Worm (Caenorhabditis elegans) whole organism, mixed stage, embryonic: ENCODE results near the gene hpo-38.

Experiments used
- ceh-39 ChIP-seq: fragments of 150-350 bp; optimal IDR thresholded peaks from 2 replicates; lab custom pipeline; 2014; ENCODE audit warnings: missing biosample characterization, missing genetic modification characterization
- ceh-43 ChIP-seq: fragments of 200-800 bp; sonication (Bioruptor generic); optimal IDR thresholded peaks from 2 replicates; lab custom pipeline; 2018; ENCODE audit warnings: mild to moderate bottlenecking, missing genetic modification characterization, moderate library complexity, missing compliant biosample characterization
- ceh-83 ChIP-seq: fragments of 200-800 bp; sonication (Bioruptor generic); optimal IDR thresholded peaks from 2 replicates; lab custom pipeline; 2018; ENCODE audit warnings: mild to moderate bottlenecking, missing genetic modification characterization, missing compliant biosample characterization
- ces-1 ChIP-seq: fragments of 150-350 bp; optimal IDR thresholded peaks from 2 replicates; lab custom pipeline; 2014; ENCODE audit warnings: missing biosample characterization, missing genetic modification reagents, missing genetic modification characterization
- cnd-1 ChIP-seq: fragments of 200-800 bp; sonication (Bioruptor generic); optimal IDR thresholded peaks from 2 replicates; lab custom pipeline; 2018; ENCODE audit warnings: mild to moderate bottlenecking, missing genetic modification characterization, missing compliant biosample characterization
- drap-1 ChIP-seq: fragments of 200-800 bp; sonication (Bioruptor generic); optimal IDR thresholded peaks from 3 replicates; lab custom pipeline; 2018; ENCODE audit warnings: mild to moderate bottlenecking, missing genetic modification characterization, missing compliant biosample characterization
- flh-1 ChIP-seq: fragments of 200-800 bp; sonication (Bioruptor generic); optimal IDR thresholded peaks from 2 replicates; lab custom pipeline; 2018; ENCODE audit warnings: mild to moderate bottlenecking, missing genetic modification characterization, moderate library complexity, missing compliant biosample characterization
- ham-2 ChIP-seq: fragments of 200-800 bp; sonication (Bioruptor generic); optimal IDR thresholded peaks from 2 replicates; lab custom pipeline; 2018; ENCODE audit warnings: mild to moderate bottlenecking, missing genetic modification characterization, missing compliant biosample characterization
- hlh-1 ChIP-seq: fragments of 150-350 bp; optimal IDR thresholded peaks from 2 replicates; lab custom pipeline; 2014; ENCODE audit warnings: missing biosample characterization, missing genetic modification reagents, missing genetic modification characterization
- mab-5 ChIP-seq: fragments of 150-350 bp; optimal IDR thresholded peaks from 2 replicates; lab custom pipeline; 2014; ENCODE audit warnings: missing biosample characterization, missing genetic modification characterization
- mep-1 ChIP-seq: fragments of 150-350 bp; optimal IDR thresholded peaks from 2 replicates; lab custom pipeline; 2017; ENCODE audit warnings: missing biosample characterization, missing genetic modification reagents, missing genetic modification characterization, inconsistent platforms
- mls-2 ChIP-seq: sonication (generic microtip); optimal IDR thresholded peaks from 2 replicates; lab custom pipeline; 2016; ENCODE audit warnings: mild to moderate bottlenecking, missing genetic modification characterization, moderate library complexity, missing compliant biosample characterization
- nhr-12 ChIP-seq: fragments of 150-350 bp; optimal IDR thresholded peaks from 2 replicates; lab custom pipeline; 2014; ENCODE audit warnings: missing biosample characterization, missing genetic modification characterization
- nhr-2 ChIP-seq: fragments of 150-350 bp; optimal IDR thresholded peaks from 2 replicates; lab custom pipeline; 2014; ENCODE audit warnings: missing biosample characterization, missing genetic modification characterization
- nhr-237 ChIP-seq: fragments of 150-350 bp; optimal IDR thresholded peaks from 2 replicates; lab custom pipeline; 2014; ENCODE audit warnings: missing biosample characterization, missing genetic modification characterization
- nhr-76 ChIP-seq: sonication (generic microtip); optimal IDR thresholded peaks from 2 replicates; lab custom pipeline; 2017; ENCODE audit warnings: missing biosample characterization, missing genetic modification characterization
- sem-2 ChIP-seq: fragments of 200-800 bp; sonication (Bioruptor generic); optimal IDR thresholded peaks from 2 replicates; lab custom pipeline; 2018; ENCODE audit warnings: mild to moderate bottlenecking, missing genetic modification characterization, missing compliant biosample characterization
- sptf-1 ChIP-seq: sonication (generic microtip); optimal IDR thresholded peaks from 2 replicates; lab custom pipeline; 2017; ENCODE audit warnings: mild to moderate bottlenecking, missing genetic modification characterization, moderate library complexity, missing compliant biosample characterization
- tbx-8 ChIP-seq: fragments of 200-800 bp; sonication (Bioruptor generic); optimal IDR thresholded peaks from 2 replicates; lab custom pipeline; 2018; ENCODE audit warnings: mild to moderate bottlenecking, missing genetic modification characterization, moderate library complexity, missing compliant biosample characterization
- unc-120 ChIP-seq: sonication (generic microtip); optimal IDR thresholded peaks from 2 replicates; lab custom pipeline; 2017; ENCODE audit warnings: missing genetic modification characterization, missing compliant biosample characterization; ENCODE audit not compliant: poor library complexity, severe bottlenecking
- unc-39 ChIP-seq: fragments of 150-350 bp; optimal IDR thresholded peaks from 2 replicates; lab custom pipeline; 2014; ENCODE audit warnings: missing biosample characterization, missing genetic modification characterization
- unc-62 ChIP-seq: fragments of 150-350 bp; optimal IDR thresholded peaks from 2 replicates; lab custom pipeline; 2014; ENCODE audit warnings: missing biosample characterization, missing genetic modification reagents, missing genetic modification characterization
- zip-8 ChIP-seq: fragments of 150-350 bp; optimal IDR thresholded peaks from 2 replicates; lab custom pipeline; 2014; ENCODE audit warnings: missing biosample characterization, missing genetic modification characterization
- ztf-11 ChIP-seq: fragments of 150-350 bp; optimal IDR thresholded peaks from 2 replicates; lab custom pipeline; 2014; ENCODE audit warnings: missing biosample characterization, missing genetic modification characterization

The hpo-38 gene

DNA sequence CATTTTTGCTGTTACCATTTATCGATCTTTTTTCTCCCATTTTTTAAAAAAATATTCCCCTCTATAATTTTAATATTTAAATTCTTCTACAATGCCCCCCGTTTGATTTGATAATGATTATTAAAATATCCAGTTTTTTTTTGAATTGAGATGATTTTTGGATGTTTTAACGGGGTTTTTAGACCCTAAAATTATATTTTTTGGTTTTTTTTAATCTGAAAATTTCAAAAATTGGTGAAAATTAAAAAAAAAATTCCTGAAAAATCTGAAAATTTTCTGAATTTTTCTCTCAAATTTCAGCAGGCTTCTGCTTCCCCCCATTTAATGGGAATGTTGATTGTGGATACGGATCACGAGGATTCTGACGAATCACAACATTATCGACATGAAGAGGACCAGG is 24.0 kb downstream of the hpo-38 start, which contains the start of gene Y50D7A.3:
TSS of gene Y50D7A.3 (plus strand) at position 301 of the 400 bp plus-strand sequence.
- TF ChIP-seq ztf-11 (tag; lab: Kevin White, UChicago) (no peak), unc-39 (tag; lab: Kevin White, UChicago) (no peak), sptf-1 (tag; lab: Kevin White, UChicago) (no peak)

DNA sequence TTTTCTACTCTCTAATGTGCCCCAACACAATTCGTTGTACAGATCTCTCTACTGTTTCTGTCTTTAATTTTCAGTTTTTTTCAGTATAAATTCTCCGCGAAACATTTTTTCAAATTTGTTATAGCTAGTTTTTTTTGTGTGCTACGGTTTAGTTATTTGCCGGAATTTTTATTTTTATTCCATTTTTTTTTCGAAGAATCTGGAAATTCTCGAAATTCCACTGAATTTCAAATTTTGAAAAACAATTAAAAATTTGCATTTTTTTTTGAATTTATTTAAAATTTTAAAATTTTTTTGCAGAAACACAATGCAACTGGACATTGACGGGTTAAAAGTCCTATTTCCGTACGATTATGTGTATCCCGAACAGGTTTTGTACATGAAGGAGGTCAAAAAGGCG is 34.6 kb downstream of the hpo-38 start, which contains the start of gene xpd-1:
TSS of gene xpd-1 (plus strand) at position 301 of the 400 bp plus-strand sequence.
- TF ChIP-seq ces-1 (GFP tag; lab: Kevin White, UChicago) (no peak), nhr-12 (tag; lab: Kevin White, UChicago) (no peak), mep-1 (tag; lab: Kevin White, UChicago) (no peak), zip-8 (no peak), nhr-2 (tag; lab: Kevin White, UChicago) (no peak)

DNA sequence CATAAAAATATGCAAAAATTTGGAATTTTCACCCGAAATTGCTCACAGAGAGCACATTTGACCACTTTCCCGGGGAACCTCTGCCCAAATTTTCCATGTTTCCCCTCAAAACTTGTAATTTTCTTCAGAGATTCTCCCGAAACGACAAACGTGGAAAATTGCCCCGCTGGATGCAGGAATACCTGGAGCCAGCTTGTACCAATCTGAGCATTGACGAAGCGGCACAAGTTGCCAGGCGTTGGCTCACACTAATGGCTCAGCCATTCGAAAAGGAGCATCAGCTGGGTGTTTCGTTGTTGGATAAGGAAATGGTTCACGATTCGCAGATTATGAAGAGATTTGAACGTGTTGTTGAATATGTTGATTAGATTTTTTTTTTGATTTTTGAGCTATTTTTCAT is 52.3 kb downstream of the hpo-38 start:
- TF ChIP-seq ceh-39 (tag; lab: Kevin White, UChicago): no peak
- TF ChIP-seq mab-5 (tag; lab: Kevin White, UChicago): no peak
- no peak for TF ChIP-seq nhr-237 (tag; lab: Kevin White, UChicago)
- TF ChIP-seq hlh-1 (tag; lab: Kevin White, UChicago): no peak
- no peak for TF ChIP-seq unc-62 (GFP tag; lab: Kevin White, UChicago)
- TF ChIP-seq ztf-11 (tag; lab: Kevin White, UChicago): no peak
- no peak for TF ChIP-seq mep-1 (tag; lab: Kevin White, UChicago)
- TF ChIP-seq flh-1 (GFP tag; lab: Kevin White, UChicago): no peak
- TF ChIP-seq, all 35 proteins: peak for 0

DNA sequence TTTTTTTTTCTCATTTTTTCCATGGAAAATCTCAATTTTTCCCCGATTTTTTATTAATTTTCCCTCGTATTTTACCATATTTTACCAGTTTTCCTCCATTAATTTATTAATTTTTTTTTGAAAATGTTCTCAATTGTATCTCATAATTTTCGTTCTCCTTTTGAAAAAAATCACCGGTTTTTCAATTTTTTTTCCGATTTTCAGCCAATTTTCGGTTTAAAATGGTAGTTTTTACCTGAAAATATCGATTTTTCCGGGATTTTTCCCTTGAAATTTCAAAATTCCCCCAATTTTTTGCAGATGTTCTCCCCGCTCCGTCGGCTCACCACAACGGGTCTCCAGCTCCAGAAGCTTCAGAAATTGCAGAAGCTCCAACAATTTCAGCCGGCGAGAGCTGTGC is 53.6 kb downstream of the hpo-38 start, which contains the start of gene taco-1:
TSS of gene taco-1 (plus strand) at position 301 of the 400 bp plus-strand sequence.
- TF ChIP-seq nhr-76: no peak
- TF ChIP-seq ceh-83 (GFP tag; lab: Kevin White, UChicago): no peak
- TF ChIP-seq mep-1 (tag; lab: Kevin White, UChicago): no peak
- no peak for TF ChIP-seq flh-1 (GFP tag; lab: Kevin White, UChicago)
- no peak for TF ChIP-seq ceh-43 (GFP tag; lab: Kevin White, UChicago)
- no peak for TF ChIP-seq unc-39 (tag; lab: Kevin White, UChicago)
- TF ChIP-seq unc-120: no peak
- TF ChIP-seq cnd-1 (tag; lab: Kevin White, UChicago): no peak
- no peak for TF ChIP-seq zip-8
- TF ChIP-seq mab-5 (tag; lab: Kevin White, UChicago): no peak
- no peak for TF ChIP-seq ztf-11 (tag; lab: Kevin White, UChicago)
- no peak for TF ChIP-seq ham-2 (GFP tag; lab: Kevin White, UChicago)
- no peak for TF ChIP-seq mls-2 (tag; lab: Kevin White, UChicago)
- no peak for TF ChIP-seq nhr-12 (tag; lab: Kevin White, UChicago)
- no peak for TF ChIP-seq nhr-237 (tag; lab: Kevin White, UChicago)
- TF ChIP-seq drap-1 (GFP tag; lab: Kevin White, UChicago): no peak
- no peak for TF ChIP-seq sem-2
- TF ChIP-seq tbx-8 (GFP tag; lab: Kevin White, UChicago): no peak
